Worm (Caenorhabditis elegans) whole organism, L1 larva: ENCODE data around the gene B0563.6.

Source experiments
- C04F5.9 ChIP-seq: sonication (generic microtip); optimal IDR thresholded peaks from 2 replicates; lab custom pipeline; 2016; ENCODE audit warnings: missing genetic modification characterization, missing compliant biosample characterization
- C16A3.4 ChIP-seq: fragments of 150-350 bp; optimal IDR thresholded peaks from 2 replicates; lab custom pipeline; 2014; ENCODE audit warnings: missing biosample characterization, missing genetic modification characterization
- C34B4.2 ChIP-seq: sonication (generic microtip); optimal IDR thresholded peaks from 2 replicates; lab custom pipeline; 2017; ENCODE audit warnings: mild to moderate bottlenecking, missing genetic modification characterization, missing compliant biosample characterization
- F16B12.6 ChIP-seq: fragments of 150-350 bp; optimal IDR thresholded peaks from 2 replicates; lab custom pipeline; 2014; ENCODE audit warnings: missing biosample characterization, missing genetic modification characterization
- aha-1 ChIP-seq: fragments of 150-350 bp; optimal IDR thresholded peaks from 2 replicates; lab custom pipeline; 2014; ENCODE audit warnings: missing biosample characterization, missing genetic modification characterization
- aly-2 ChIP-seq: fragments of 150-350 bp; optimal IDR thresholded peaks from 2 replicates; lab custom pipeline; 2014; ENCODE audit warnings: missing biosample characterization, missing genetic modification characterization
- ceh-8 ChIP-seq: fragments of 200-800 bp; sonication (Bioruptor generic); optimal IDR thresholded peaks from 2 replicates; lab custom pipeline; 2018; ENCODE audit warnings: mild to moderate bottlenecking, missing genetic modification characterization, moderate library complexity, missing compliant biosample characterization
- ceh-88 ChIP-seq: fragments of 200-800 bp; sonication (Bioruptor generic); IDR thresholded peaks from 2 replicates; pipeline ENCODE4 v1.3.6; 2022; ENCODE audit warnings: missing genetic modification characterization, missing compliant biosample characterization
- dsc-1 ChIP-seq: sonication (generic microtip); optimal IDR thresholded peaks from 2 replicates; lab custom pipeline; 2016; ENCODE audit warnings: mild to moderate bottlenecking, missing genetic modification characterization, missing compliant biosample characterization
- efl-1 ChIP-seq, 4 experiments: fragments of 150-350 bp; optimal IDR thresholded peaks in 3 of 4; peaks in 1 of 4; 1 replicate in 1 of 4; 2 replicates in 3 of 4; lab custom pipeline; 2014; ENCODE audit warnings: missing biosample characterization in 2 of 4, missing genetic modification characterization in 2 of 4, missing genetic modification reagents in 2 of 4
- efl-3 ChIP-seq: fragments of 200-800 bp; sonication (Bioruptor generic); optimal IDR thresholded peaks from 2 replicates; lab custom pipeline; 2018; ENCODE audit warnings: mild to moderate bottlenecking, missing genetic modification characterization, missing compliant biosample characterization
- egl-13 ChIP-seq: sonication (generic microtip); optimal IDR thresholded peaks from 2 replicates; lab custom pipeline; 2016; ENCODE audit warnings: missing genotype, missing genetic modification reagents, missing genetic modification characterization, missing compliant biosample characterization
- elt-2 ChIP-seq: sonication (generic microtip); optimal IDR thresholded peaks from 2 replicates; lab custom pipeline; 2016; ENCODE audit warnings: missing genetic modification characterization, mild to moderate bottlenecking, inconsistent platforms, missing compliant biosample characterization, missing genetic modification reagents
- fkh-10 ChIP-seq: sonication (generic microtip); optimal IDR thresholded peaks from 2 replicates; lab custom pipeline; 2017; ENCODE audit warnings: missing biosample characterization, missing genetic modification reagents, missing genetic modification characterization
- fkh-8 ChIP-seq: sonication (generic microtip); optimal IDR thresholded peaks from 2 replicates; lab custom pipeline; 2016; ENCODE audit warnings: mild to moderate bottlenecking, missing genetic modification characterization, missing compliant biosample characterization
- fos-1 ChIP-seq: fragments of 150-350 bp; optimal IDR thresholded peaks from 2 replicates; lab custom pipeline; 2014; ENCODE audit warnings: missing biosample characterization, missing genetic modification characterization
- grh-1 ChIP-seq: fragments of 200-800 bp; sonication (Bioruptor generic); IDR thresholded peaks from 2 replicates; pipeline ENCODE4 v1.3.6; 2022; ENCODE audit warnings: missing genetic modification reagents, missing genetic modification characterization, missing compliant biosample characterization
- hlh-17 ChIP-seq: fragments of 200-800 bp; sonication (Bioruptor generic); optimal IDR thresholded peaks from 2 replicates; lab custom pipeline; 2018; ENCODE audit warnings: missing genetic modification characterization, mild to moderate bottlenecking, missing compliant biosample characterization, moderate library complexity, borderline replicate concordance
- irx-1 ChIP-seq: sonication (generic microtip); optimal IDR thresholded peaks from 2 replicates; lab custom pipeline; 2016; ENCODE audit warnings: missing genetic modification characterization, missing compliant biosample characterization
- isw-1 ChIP-seq: fragments of 200-800 bp; sonication (Bioruptor generic); IDR thresholded peaks from 2 replicates; pipeline ENCODE4 v1.3.6; 2022; ENCODE audit warnings: missing genetic modification characterization, missing compliant biosample characterization
- jun-1 ChIP-seq: fragments of 150-350 bp; optimal IDR thresholded peaks from 2 replicates; lab custom pipeline; 2014; ENCODE audit warnings: missing biosample characterization, missing genetic modification reagents, missing genetic modification characterization
- lin-15B ChIP-seq: fragments of 150-350 bp; sonication (generic microtip); optimal IDR thresholded peaks from 3 replicates; lab custom pipeline; 2014; ENCODE audit warnings: missing biosample characterization, missing genetic modification characterization
- lin-35 ChIP-seq, 2 experiments: fragments of 150-350 bp; optimal IDR thresholded peaks; 2 replicates each; lab custom pipeline; 2014; ENCODE audit warnings: missing biosample characterization in 2 of 2, missing genetic modification characterization in 2 of 2, missing genetic modification reagents in 2 of 2
- lin-39 ChIP-seq: fragments of 150-350 bp; optimal IDR thresholded peaks from 2 replicates; lab custom pipeline; 2014; ENCODE audit warnings: missing biosample characterization, missing genetic modification reagents, missing genetic modification characterization
- lir-3 ChIP-seq: sonication (generic microtip); optimal IDR thresholded peaks from 2 replicates; lab custom pipeline; 2016; ENCODE audit warnings: mild to moderate bottlenecking, missing genetic modification characterization, moderate library complexity, missing compliant biosample characterization; ENCODE audit not compliant: poor library complexity
- lsy-2 ChIP-seq, 2 experiments: fragments of 150-350 bp; optimal IDR thresholded peaks; 2 replicates each; lab custom pipeline; 2014; ENCODE audit warnings: missing biosample characterization in 2 of 2, missing genetic modification characterization in 2 of 2
- mab-9 ChIP-seq: fragments of 200-800 bp; sonication (Bioruptor generic); IDR thresholded peaks from 2 replicates; pipeline ENCODE4 v1.3.6; 2022; ENCODE audit warnings: missing genetic modification reagents, missing genetic modification characterization, missing compliant biosample characterization
- mdl-1 ChIP-seq, 2 experiments: fragments of 150-350 bp; optimal IDR thresholded peaks; 2 replicates each; lab custom pipeline; 2014 to 2017; ENCODE audit warnings: missing biosample characterization in 2 of 2, missing genetic modification characterization in 2 of 2, inconsistent platforms in 1 of 2
- nhr-12 ChIP-seq: sonication (generic microtip); optimal IDR thresholded peaks from 2 replicates; lab custom pipeline; 2017; ENCODE audit warnings: missing biosample characterization, missing genetic modification characterization
- nhr-19 ChIP-seq: fragments of 200-800 bp; sonication (Bioruptor generic); conservative IDR thresholded peaks from 2 replicates; pipeline ENCODE4 v1.3.6; 2022; ENCODE audit warnings: missing genetic modification characterization, missing compliant biosample characterization
- nhr-20 ChIP-seq: sonication (generic microtip); optimal IDR thresholded peaks from 2 replicates; lab custom pipeline; 2016; ENCODE audit warnings: mild to moderate bottlenecking, missing genetic modification characterization, missing compliant biosample characterization
- nhr-237 ChIP-seq: fragments of 150-350 bp; optimal IDR thresholded peaks from 2 replicates; lab custom pipeline; 2014; ENCODE audit warnings: missing biosample characterization, missing genetic modification characterization
- nhr-28 ChIP-seq: fragments of 150-350 bp; optimal IDR thresholded peaks from 2 replicates; lab custom pipeline; 2014; ENCODE audit warnings: missing biosample characterization, missing genetic modification characterization
- nhr-47 ChIP-seq: sonication (generic microtip); optimal IDR thresholded peaks from 2 replicates; lab custom pipeline; 2016; ENCODE audit warnings: mild to moderate bottlenecking, missing genetic modification characterization, moderate library complexity, missing compliant biosample characterization
- nhr-71 ChIP-seq: sonication (generic microtip); optimal IDR thresholded peaks from 2 replicates; lab custom pipeline; 2016; ENCODE audit warnings: mild to moderate bottlenecking, missing genetic modification characterization, moderate library complexity, missing compliant biosample characterization
- nhr-77 ChIP-seq: fragments of 150-350 bp; optimal IDR thresholded peaks from 2 replicates; lab custom pipeline; 2014; ENCODE audit warnings: missing biosample characterization, missing genetic modification characterization
- nhr-85 ChIP-seq: sonication (generic microtip); peaks from one replicate; lab custom pipeline; 2016; ENCODE audit warnings: missing genetic modification characterization, inconsistent platforms, missing compliant biosample characterization
- nhr-90 ChIP-seq: sonication (generic microtip); optimal IDR thresholded peaks from 2 replicates; lab custom pipeline; 2016; ENCODE audit warnings: mild to moderate bottlenecking, missing genetic modification characterization, missing compliant biosample characterization; ENCODE audit not compliant: poor library complexity
- pag-3 ChIP-seq: sonication (generic microtip); optimal IDR thresholded peaks from 2 replicates; lab custom pipeline; 2017; ENCODE audit warnings: missing genetic modification characterization, mild to moderate bottlenecking, missing compliant biosample characterization, antibody characterized with exemption, borderline replicate concordance; ENCODE audit not compliant: insufficient read depth
- rnt-1 ChIP-seq: sonication (generic microtip); optimal IDR thresholded peaks from 2 replicates; lab custom pipeline; 2016; ENCODE audit warnings: mild to moderate bottlenecking, missing genetic modification characterization, moderate library complexity, missing compliant biosample characterization
- skn-1 ChIP-seq: fragments of 150-350 bp; optimal IDR thresholded peaks from 2 replicates; lab custom pipeline; 2014; ENCODE audit warnings: missing biosample characterization, missing genetic modification characterization
- sptf-1 ChIP-seq: fragments of 150-350 bp; optimal IDR thresholded peaks from 2 replicates; lab custom pipeline; 2014; ENCODE audit warnings: missing biosample characterization, missing genetic modification characterization
- sup-37 ChIP-seq: fragments of 200-800 bp; sonication (Bioruptor generic); optimal IDR thresholded peaks from 2 replicates; lab custom pipeline; 2018; ENCODE audit warnings: mild to moderate bottlenecking, missing genetic modification characterization, missing compliant biosample characterization
- swsn-7 ChIP-seq: sonication (generic microtip); optimal IDR thresholded peaks from 2 replicates; lab custom pipeline; 2016; ENCODE audit warnings: missing genetic modification characterization, missing compliant biosample characterization
- tbx-2 ChIP-seq: sonication (generic microtip); optimal IDR thresholded peaks from 2 replicates; lab custom pipeline; 2016; ENCODE audit warnings: missing genetic modification characterization, missing compliant biosample characterization
- tlp-1 ChIP-seq: fragments of 150-350 bp; optimal IDR thresholded peaks from 2 replicates; lab custom pipeline; 2014; ENCODE audit warnings: missing biosample characterization, missing genetic modification characterization
- unc-30 ChIP-seq: sonication (generic microtip); optimal IDR thresholded peaks from 2 replicates; lab custom pipeline; 2017; ENCODE audit warnings: missing biosample characterization, missing genetic modification characterization
- unc-86 ChIP-seq: sonication (generic microtip); optimal IDR thresholded peaks from 2 replicates; lab custom pipeline; 2016; ENCODE audit warnings: missing genetic modification characterization, missing compliant biosample characterization
- unc-98 ChIP-seq: fragments of 200-800 bp; sonication (Bioruptor generic); IDR thresholded peaks from 2 replicates; pipeline ENCODE4 v1.3.6; 2022; ENCODE audit warnings: missing genetic modification characterization, missing compliant biosample characterization
- vab-15 ChIP-seq: sonication (generic microtip); optimal IDR thresholded peaks from 2 replicates; lab custom pipeline; 2017; ENCODE audit warnings: missing genotype, mild to moderate bottlenecking, missing genetic modification characterization, missing compliant biosample characterization
- zag-1 ChIP-seq: fragments of 150-350 bp; optimal IDR thresholded peaks from 2 replicates; lab custom pipeline; 2014; ENCODE audit warnings: missing biosample characterization, missing genetic modification characterization
- zip-4 ChIP-seq: fragments of 200-800 bp; sonication (Bioruptor generic); optimal IDR thresholded peaks from 2 replicates; lab custom pipeline; 2018; ENCODE audit warnings: mild to moderate bottlenecking, missing genetic modification characterization, moderate library complexity, missing compliant biosample characterization
- ztf-11 ChIP-seq, 2 experiments: sonication (generic microtip); optimal IDR thresholded peaks; 2 replicates each; lab custom pipeline; 2016 to 2017; ENCODE audit warnings: missing genetic modification characterization in 2 of 2, missing biosample characterization in 1 of 2, missing compliant biosample characterization in 1 of 2

B0563.6 gene

DNA sequence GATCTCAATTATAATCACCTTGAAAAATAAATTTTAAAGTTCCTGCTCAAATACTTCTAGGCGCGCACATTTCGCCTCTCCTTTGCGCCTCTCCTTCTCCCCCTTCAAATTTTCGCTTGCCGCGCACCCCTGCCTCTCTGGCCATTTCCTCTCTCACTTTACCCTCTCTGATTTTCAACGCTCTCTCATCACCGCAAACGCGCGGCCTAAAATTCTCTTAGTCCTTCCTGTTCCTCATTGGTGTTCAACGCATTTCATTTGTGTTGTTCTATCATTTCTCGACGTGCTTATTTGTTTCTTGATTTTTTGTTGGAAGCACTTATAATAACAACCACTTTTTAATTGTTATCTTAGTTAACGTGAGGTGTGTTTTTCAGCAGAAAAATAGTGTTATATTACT is 23.7 kb upstream of the B0563.6 start, which contains the start of gene C25A11.2 (continued):
- no peak for TF ChIP-seq nhr-77 (tag; lab: Kevin White, UChicago)
- TF ChIP-seq efl-3: no peak
- peak; percentile 25; the same call in 1 of the 2 replicates for TF ChIP-seq nhr-19
- TF ChIP-seq lin-15B (tag; lab: Kevin White, UChicago): peak; percentile 61
- peak; percentile 7 to 44 for TF ChIP-seq lsy-2 (tag; optimal IDR thresholded peaks at IDR 0.05; lab: Kevin White, UChicago)
- TF ChIP-seq vab-15 (tag; lab: Kevin White, UChicago): no peak
- no peak for TF ChIP-seq mab-9 (GFP tag; lab: Robert Waterston, UW)
- TF ChIP-seq isw-1: no peak; the same call in 1 of the 2 replicates
- no peak for TF ChIP-seq aha-1 (tag; lab: Kevin White, UChicago)
- TF ChIP-seq rnt-1 (tag; lab: Kevin White, UChicago): peak; percentile 87
- peak; percentile 45 for TF ChIP-seq nhr-20 (tag; lab: Kevin White, UChicago)
- TF ChIP-seq sup-37 (GFP tag; lab: Kevin White, UChicago): no peak
- peak; percentile 68 for TF ChIP-seq nhr-85
- no peak for TF ChIP-seq grh-1 (GFP tag; lab: Robert Waterston, UW)
- no peak for TF ChIP-seq dsc-1
- TF ChIP-seq nhr-237: no peak
- TF ChIP-seq ztf-11 (tag; optimal IDR thresholded peaks at IDR 0.05; lab: Kevin White, UChicago): peak in 1 of 2 experiments; percentile 9
- peak; percentile 53 for TF ChIP-seq nhr-47 (tag; lab: Kevin White, UChicago)
- no peak for TF ChIP-seq tlp-1 (tag; lab: Kevin White, UChicago)
- TF ChIP-seq F16B12.6 (tag; lab: Kevin White, UChicago): no peak
- TF ChIP-seq swsn-7: peak; percentile 39
- no peak for TF ChIP-seq irx-1 (tag; lab: Kevin White, UChicago)
- no peak for TF ChIP-seq fos-1
- TF ChIP-seq C04F5.9: no peak
- no peak for TF ChIP-seq unc-86 (tag; lab: Kevin White, UChicago)
- TF ChIP-seq hlh-17 (GFP tag; lab: Kevin White, UChicago): no peak
- no peak for TF ChIP-seq zip-4 (GFP tag; lab: Kevin White, UChicago)
- TF ChIP-seq efl-1 (optimal IDR thresholded peaks at IDR 0.05; lab: Kevin White, UChicago): peak; percentile 68 to 72
- peak; percentile 46 to 96 for TF ChIP-seq efl-1 (GFP tag; optimal IDR thresholded peaks at IDR 0.05 in 1 of 2; lab: Kevin White, UChicago)
- no peak for TF ChIP-seq ceh-88 (GFP tag; lab: Robert Waterston, UW)
- no peak for TF ChIP-seq aly-2
- TF ChIP-seq C34B4.2 (tag; lab: Kevin White, UChicago): no peak
- TF ChIP-seq egl-13 (tag; lab: Kevin White, UChicago): no peak
- no peak for TF ChIP-seq elt-2 (tag; lab: Kevin White, UChicago)
- peak; percentile 53 for TF ChIP-seq fkh-8 (tag; lab: Kevin White, UChicago)
- no peak for TF ChIP-seq unc-30 (tag; lab: Kevin White, UChicago)
- TF ChIP-seq fkh-10 (GFP tag; lab: Kevin White, UChicago): peak; percentile 66
- TF ChIP-seq skn-1 (tag; lab: Kevin White, UChicago): peak; percentile 60
- peak in 1 of 2 experiments; percentile 42 for TF ChIP-seq mdl-1 (tag; optimal IDR thresholded peaks at IDR 0.05; lab: Kevin White, UChicago)
- TF ChIP-seq nhr-12 (tag; lab: Kevin White, UChicago): no peak
- TF ChIP-seq nhr-90 (tag; lab: Kevin White, UChicago): peak; percentile 12
- no peak for TF ChIP-seq zag-1 (tag; lab: Kevin White, UChicago)
- TF ChIP-seq pag-3 (tag; lab: Kevin White, UChicago): no peak
- TF ChIP-seq tbx-2 (tag; lab: Kevin White, UChicago): peak; percentile 50
- no peak for TF ChIP-seq lin-39 (tag; lab: Kevin White, UChicago)
- TF ChIP-seq C16A3.4 (tag; lab: Kevin White, UChicago): no peak
- peak; percentile 61 for TF ChIP-seq nhr-71 (tag; lab: Kevin White, UChicago)
- no peak for TF ChIP-seq nhr-28 (tag; lab: Kevin White, UChicago)
- no peak for TF ChIP-seq sptf-1 (tag; lab: Kevin White, UChicago)
- peak; percentile 47 to 70 for TF ChIP-seq lin-35 (GFP tag; optimal IDR thresholded peaks at IDR 0.05; lab: Kevin White, UChicago)
- TF ChIP-seq lir-3 (tag; lab: Kevin White, UChicago): peak; percentile 43
- no peak for TF ChIP-seq ceh-8
- TF ChIP-seq unc-98: no peak
- no peak for TF ChIP-seq jun-1
